Worm (Caenorhabditis elegans) whole organism, L4 larva: Measurements from ENCODE around the gene srh-74.

Experiments
- F26F4.8 ChIP-seq: fragments of 200-800 bp; sonication (Bioruptor generic); conservative IDR thresholded peaks from 2 replicates; pipeline ENCODE4 v1.3.6; 2022; ENCODE audit warnings: missing genetic modification characterization, missing compliant biosample characterization
- F44E2.7 ChIP-seq: fragments of 200-800 bp; sonication (Bioruptor generic); IDR thresholded peaks from 2 replicates; pipeline ENCODE4 v2.1.2; 2022; ENCODE audit warnings: missing genetic modification characterization, missing compliant biosample characterization
- F49E8.2 ChIP-seq: sonication (generic microtip); optimal IDR thresholded peaks from 2 replicates; lab custom pipeline; 2016; ENCODE audit warnings: missing compliant biosample characterization, mild to moderate bottlenecking, missing genetic modification characterization, borderline replicate concordance
- R02D3.7 ChIP-seq: fragments of 150-350 bp; sonication (generic microtip); optimal IDR thresholded peaks from 3 replicates; lab custom pipeline; 2014; ENCODE audit warnings: missing biosample characterization, missing genetic modification characterization
- T20F7.1 ChIP-seq: fragments of 200-800 bp; sonication (Bioruptor generic); optimal IDR thresholded peaks from 2 replicates; lab custom pipeline; 2018; ENCODE audit warnings: mild to moderate bottlenecking, missing genetic modification characterization, missing compliant biosample characterization
- T26A8.4 ChIP-seq: fragments of 200-800 bp; sonication (Bioruptor generic); IDR thresholded peaks from 2 replicates; pipeline ENCODE4 v1.3.6; 2022; ENCODE audit warnings: missing genetic modification characterization, missing compliant biosample characterization
- Y48G9A.11 ChIP-seq: fragments of 200-800 bp; sonication (Bioruptor generic); IDR thresholded peaks from 2 replicates; pipeline ENCODE4 v1.3.6; 2022; ENCODE audit warnings: missing genetic modification reagents, missing genetic modification characterization, missing compliant biosample characterization
- aha-1 ChIP-seq: fragments of 150-350 bp; peaks from one replicate; lab custom pipeline; 2014; ENCODE audit warnings: missing biosample characterization, missing genetic modification characterization
- attf-4 ChIP-seq: sonication (generic microtip); optimal IDR thresholded peaks from 3 replicates; lab custom pipeline; 2017; ENCODE audit warnings: missing biosample characterization, missing genetic modification characterization
- ceh-20 ChIP-seq: fragments of 200-800 bp; sonication (Bioruptor generic); IDR thresholded peaks from 2 replicates; pipeline ENCODE4 v1.3.6; 2022; ENCODE audit warnings: missing genetic modification reagents, missing genetic modification characterization, missing compliant biosample characterization
- ceh-32 ChIP-seq: sonication (generic microtip); optimal IDR thresholded peaks from 2 replicates; lab custom pipeline; 2016; ENCODE audit warnings: mild to moderate bottlenecking, missing genetic modification characterization, missing compliant biosample characterization; ENCODE audit not compliant: poor library complexity
- ces-1 ChIP-seq: fragments of 150-350 bp; sonication (generic microtip); optimal IDR thresholded peaks from 4 replicates; lab custom pipeline; 2014; ENCODE audit warnings: missing biosample characterization, missing genetic modification reagents, missing genetic modification characterization
- ctbp-1 ChIP-seq: fragments of 200-800 bp; sonication (Bioruptor generic); IDR thresholded peaks from 2 replicates; pipeline ENCODE4 v1.3.6; 2022; ENCODE audit warnings: missing genetic modification reagents, missing genetic modification characterization, missing compliant biosample characterization
- daf-16 ChIP-seq, 3 experiments: sonication (generic microtip); optimal IDR thresholded peaks; 2 replicates each; lab custom pipeline; 2016 to 2017; ENCODE audit warnings: missing genetic modification characterization in 3 of 3, missing genetic modification reagents in 3 of 3, mild to moderate bottlenecking in 2 of 3, missing compliant biosample characterization in 2 of 3, missing biosample characterization in 1 of 3, moderate library complexity in 1 of 3
- dmd-6 ChIP-seq: fragments of 200-800 bp; sonication (Bioruptor generic); IDR thresholded peaks from 2 replicates; pipeline ENCODE4 v1.3.6; 2022; ENCODE audit warnings: missing genetic modification reagents, missing genetic modification characterization, missing compliant biosample characterization
- dpl-1 ChIP-seq: fragments of 150-350 bp; optimal IDR thresholded peaks from 2 replicates; lab custom pipeline; 2014; ENCODE audit warnings: missing biosample characterization, missing genetic modification reagents, missing genetic modification characterization
- duxl-1 ChIP-seq: sonication (generic microtip); optimal IDR thresholded peaks from 2 replicates; lab custom pipeline; 2016; ENCODE audit warnings: mild to moderate bottlenecking, missing genetic modification characterization, moderate library complexity, missing compliant biosample characterization; ENCODE audit not compliant: poor library complexity
- dve-1 ChIP-seq: sonication (generic microtip); optimal IDR thresholded peaks from 2 replicates; lab custom pipeline; 2017; ENCODE audit warnings: antibody characterized with exemption, mild to moderate bottlenecking, missing genetic modification characterization, missing compliant biosample characterization; ENCODE audit not compliant: insufficient read depth
- egl-27 ChIP-seq: sonication (generic microtip); optimal IDR thresholded peaks from 3 replicates; lab custom pipeline; 2017; ENCODE audit warnings: missing biosample characterization, missing genetic modification reagents, missing genetic modification characterization
- gei-8 ChIP-seq: fragments of 200-800 bp; sonication (Bioruptor generic); optimal IDR thresholded peaks from 2 replicates; lab custom pipeline; 2018; ENCODE audit warnings: mild to moderate bottlenecking, missing genetic modification characterization, missing compliant biosample characterization
- hlh-11 ChIP-seq: fragments of 200-800 bp; sonication (Bioruptor generic); optimal IDR thresholded peaks from 2 replicates; lab custom pipeline; 2018; ENCODE audit warnings: mild to moderate bottlenecking, missing genetic modification characterization, missing compliant biosample characterization
- hlh-30 ChIP-seq: sonication (generic microtip); optimal IDR thresholded peaks from 2 replicates; lab custom pipeline; 2017; ENCODE audit warnings: antibody characterized with exemption, mild to moderate bottlenecking, missing genetic modification characterization, missing compliant biosample characterization; ENCODE audit not compliant: insufficient read depth
- lin-1 ChIP-seq: fragments of 200-800 bp; sonication (Bioruptor generic); IDR thresholded peaks from 2 replicates; pipeline ENCODE4 v1.3.6; 2022; ENCODE audit warnings: missing genetic modification reagents, missing genetic modification characterization, missing compliant biosample characterization
- lin-15B ChIP-seq: fragments of 150-350 bp; sonication (generic microtip); optimal IDR thresholded peaks from 3 replicates; lab custom pipeline; 2014; ENCODE audit warnings: missing biosample characterization, missing genetic modification characterization
- lin-29 ChIP-seq: fragments of 200-800 bp; sonication (Bioruptor generic); IDR thresholded peaks from 2 replicates; pipeline ENCODE4 v1.3.6; 2022; ENCODE audit warnings: missing genetic modification reagents, missing genetic modification characterization, missing compliant biosample characterization
- lin-38 ChIP-seq: fragments of 200-800 bp; sonication (Bioruptor generic); IDR thresholded peaks from 2 replicates; pipeline ENCODE4 v1.3.6; 2022; ENCODE audit warnings: missing genetic modification reagents, missing genetic modification characterization, missing compliant biosample characterization
- lsy-2 ChIP-seq, 2 experiments: fragments of 150-350 bp in 1 of 2; sonication (generic microtip) in 1 of 2; optimal IDR thresholded peaks; 2 replicates each; lab custom pipeline; 2014 to 2017; ENCODE audit warnings: missing biosample characterization in 2 of 2, missing genetic modification characterization in 2 of 2
- madf-9 ChIP-seq: fragments of 200-800 bp; sonication (Bioruptor generic); conservative IDR thresholded peaks from 2 replicates; pipeline ENCODE4 v1.3.6; 2022; ENCODE audit warnings: missing genetic modification reagents, missing genetic modification characterization, missing compliant biosample characterization
- mdl-1 ChIP-seq, 2 experiments: fragments of 150-350 bp in 1 of 2; sonication (generic microtip) in 1 of 2; optimal IDR thresholded peaks; 2 replicates each; lab custom pipeline; 2014 to 2017; ENCODE audit warnings: missing biosample characterization in 2 of 2, missing genetic modification characterization in 2 of 2
- mep-1 ChIP-seq: fragments of 150-350 bp; sonication (generic microtip); optimal IDR thresholded peaks from 3 replicates; lab custom pipeline; 2014; ENCODE audit warnings: missing biosample characterization, missing genetic modification characterization
- nhr-28 ChIP-seq: fragments of 150-350 bp; optimal IDR thresholded peaks from 2 replicates; lab custom pipeline; 2014; ENCODE audit warnings: missing biosample characterization, missing genetic modification characterization
- nhr-76 ChIP-seq: fragments of 150-350 bp; optimal IDR thresholded peaks from 2 replicates; lab custom pipeline; 2014; ENCODE audit warnings: missing biosample characterization, missing genetic modification characterization
- nhr-77 ChIP-seq: fragments of 150-350 bp; optimal IDR thresholded peaks from 2 replicates; lab custom pipeline; 2014; ENCODE audit warnings: missing biosample characterization, missing genetic modification characterization
- php-3 ChIP-seq: fragments of 200-800 bp; sonication (Bioruptor generic); IDR thresholded peaks from 2 replicates; pipeline ENCODE4 v1.3.6; 2022; ENCODE audit warnings: missing genetic modification reagents, missing genetic modification characterization, missing compliant biosample characterization
- pqm-1 ChIP-seq: sonication (generic microtip); optimal IDR thresholded peaks from 2 replicates; lab custom pipeline; 2017; ENCODE audit warnings: missing biosample characterization, missing genetic modification characterization
- saeg-2 ChIP-seq: fragments of 200-800 bp; sonication (Bioruptor generic); IDR thresholded peaks from 2 replicates; pipeline ENCODE4 v1.3.6; 2022; ENCODE audit warnings: missing genetic modification reagents, missing genetic modification characterization, missing compliant biosample characterization
- snpc-4 ChIP-seq: fragments of 150-350 bp; optimal IDR thresholded peaks from 2 replicates; lab custom pipeline; 2014; ENCODE audit warnings: missing biosample characterization, missing genetic modification characterization
- tra-1 ChIP-seq: fragments of 200-800 bp; sonication (Bioruptor generic); IDR thresholded peaks from 2 replicates; pipeline ENCODE4 v1.3.6; 2022; ENCODE audit warnings: missing genetic modification reagents, missing genetic modification characterization, missing compliant biosample characterization
- unc-39 ChIP-seq: sonication (generic microtip); optimal IDR thresholded peaks from 2 replicates; lab custom pipeline; 2017; ENCODE audit warnings: missing biosample characterization, missing genetic modification characterization
- unc-62 ChIP-seq, 3 experiments: fragments of 150-350 bp in 1 of 3; sonication (generic microtip); optimal IDR thresholded peaks in 2 of 3; peaks in 1 of 3; 1 replicate in 1 of 3; 2 replicates in 2 of 3; lab custom pipeline; 2014 to 2017; ENCODE audit warnings: missing biosample characterization in 3 of 3, missing genetic modification characterization in 3 of 3, missing genetic modification reagents in 3 of 3, missing genotype in 1 of 3
- zfp-2 ChIP-seq: sonication (generic microtip); optimal IDR thresholded peaks from 2 replicates; lab custom pipeline; 2016; ENCODE audit warnings: mild to moderate bottlenecking, missing genetic modification characterization, missing compliant biosample characterization
- zfp-3 ChIP-seq: fragments of 200-800 bp; sonication (Bioruptor generic); conservative IDR thresholded peaks from 2 replicates; pipeline ENCODE4 v1.3.6; 2022; ENCODE audit warnings: missing genetic modification reagents, missing genetic modification characterization, missing compliant biosample characterization
- zip-11 ChIP-seq: fragments of 200-800 bp; sonication (Bioruptor generic); IDR thresholded peaks from 2 replicates; pipeline ENCODE4 v1.3.6; 2022; ENCODE audit warnings: missing genetic modification characterization, missing compliant biosample characterization

The srh-74 gene

DNA sequence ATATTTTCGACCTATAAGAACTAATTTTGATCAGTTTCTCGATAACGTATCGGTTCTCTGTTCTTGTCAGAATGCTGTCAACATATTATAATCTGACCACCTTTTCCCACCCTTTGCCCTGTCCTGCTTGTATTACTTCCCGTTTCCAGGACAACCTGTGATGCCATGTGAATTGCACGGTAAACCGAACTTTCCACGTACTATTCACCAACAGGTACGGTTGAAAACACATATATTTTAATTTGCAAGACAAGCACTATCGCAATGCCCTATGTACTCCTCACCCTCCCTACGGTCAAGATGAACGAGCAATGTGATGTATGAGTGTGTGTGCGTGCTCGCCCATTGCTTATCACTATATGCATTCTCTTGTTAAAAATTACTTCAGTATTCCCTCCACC is 39.5 kb downstream of the srh-74 start (continued):
- TF ChIP-seq lin-29 (no peak), saeg-2 (GFP tag; lab: Robert Waterston, UW) (no peak), ceh-32 (tag; lab: Kevin White, UChicago) (no peak), aha-1 (tag; lab: Kevin White, UChicago) (peak; percentile 58), zfp-2 (no peak), nhr-77 (tag; lab: Kevin White, UChicago) (peak; percentile 15), gei-8 (GFP tag; lab: Kevin White, UChicago) (no peak), egl-27 (tag; lab: Kevin White, UChicago) (no peak)

DNA sequence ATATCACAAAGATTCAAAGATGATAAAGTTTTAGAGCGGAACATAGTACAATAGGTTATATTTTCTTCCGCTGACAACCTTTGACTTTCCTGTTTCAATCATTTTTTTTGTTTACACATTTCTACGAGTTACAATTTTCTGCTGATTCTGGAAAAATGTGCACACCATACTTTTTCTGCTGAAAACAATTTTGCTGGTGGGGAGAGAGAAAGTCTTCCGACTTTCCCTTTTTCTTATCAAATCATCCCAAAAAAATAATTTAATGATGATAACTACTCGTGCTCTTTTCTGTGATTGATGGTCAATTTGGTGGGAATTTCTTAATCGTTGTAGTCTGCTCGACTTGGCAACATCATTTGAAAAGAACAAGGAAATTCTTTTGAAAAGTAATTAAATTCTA is 40.9 kb downstream of the srh-74 start:
- TF ChIP-seq pqm-1 (tag; lab: Kevin White, UChicago) (peak; percentile 27), T26A8.4 (no peak), madf-9 (GFP tag; lab: Robert Waterston, UW) (no peak), dve-1 (peak; percentile 38), zfp-3 (no peak), nhr-28 (peak; percentile 63), Y48G9A.11 (GFP tag; lab: Robert Waterston, UW) (no peak), php-3 (GFP tag; lab: Robert Waterston, UW) (0 out of 2 replicates have a peak, but pooled peaks have one; percentile 53), hlh-11 (peak; percentile 65), tra-1 (GFP tag; lab: Robert Waterston, UW) (0 out of 2 replicates have a peak, but pooled peaks have one; percentile 19), lin-1 (0 out of 2 replicates have a peak, but pooled peaks have one; percentile 26), dmd-6 (GFP tag; lab: Robert Waterston, UW) (peak; percentile 88), daf-16 (GFP tag; optimal IDR thresholded peaks at IDR 0.05; lab: Kevin White, UChicago) (no peak), daf-16 (tag; optimal IDR thresholded peaks at IDR 0.05; lab: Kevin White, UChicago) (peak; percentile 63), nhr-77 (tag; lab: Kevin White, UChicago) (peak; percentile 62)

DNA sequence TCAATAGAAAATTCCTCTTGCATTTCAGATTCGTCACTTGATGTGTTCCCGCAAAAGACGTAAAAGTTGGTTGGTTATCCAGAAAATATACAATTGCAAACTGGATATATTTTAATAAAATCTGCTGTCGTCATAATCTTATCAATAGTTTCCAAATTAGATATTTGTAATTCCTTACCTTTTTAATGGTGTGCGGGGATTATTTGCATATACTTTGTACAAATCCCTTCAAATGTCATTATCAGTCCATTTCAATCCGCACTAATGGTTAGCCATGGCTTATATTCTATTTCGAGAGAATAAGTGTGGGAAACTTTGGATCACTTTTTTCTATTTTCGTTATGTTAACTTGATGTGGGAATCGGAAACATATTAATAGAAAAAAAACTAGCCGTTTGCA is 44.5 kb downstream of the srh-74 start:
- TF ChIP-seq dmd-6 (GFP tag; lab: Robert Waterston, UW) (no peak), lin-1 (no peak), egl-27 (tag; lab: Kevin White, UChicago) (no peak), unc-39 (tag; lab: Kevin White, UChicago) (no peak), unc-62 (GFP tag; optimal IDR thresholded peaks at IDR 0.05 in 1 of 2; lab: Kevin White, UChicago) (no peak), unc-62 (tag; optimal IDR thresholded peaks at IDR 0.05; lab: Kevin White, UChicago) (no peak), lsy-2 (tag; optimal IDR thresholded peaks at IDR 0.05; lab: Kevin White, UChicago) (no peak), hlh-30 (tag; lab: Kevin White, UChicago) (no peak), dve-1 (no peak), F49E8.2 (no peak)

DNA sequence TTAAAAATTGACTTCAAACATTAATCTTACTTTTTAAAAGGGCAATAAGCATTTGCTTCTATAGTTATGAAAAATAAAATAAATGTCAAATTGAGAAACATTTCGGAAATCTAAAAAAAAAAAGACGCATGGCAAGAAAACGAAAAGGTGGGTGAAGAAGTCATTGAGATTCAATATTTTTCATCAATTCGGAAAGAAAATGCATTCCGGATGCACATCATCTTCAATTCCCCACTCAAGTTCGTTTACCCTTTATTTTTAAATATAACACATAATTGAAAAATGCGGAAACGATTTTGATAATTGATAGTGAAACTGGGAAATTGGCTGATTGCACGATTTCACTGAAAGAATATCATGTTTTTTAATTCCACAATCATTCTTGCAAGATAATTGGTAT is 46.1 kb downstream of the srh-74 start, which contains the start of gene F53B7.4:
Gene F53B7.4 (minus strand): TSS at position 101 of the 400 bp plus-strand sequence.
- TF ChIP-seq T20F7.1 (GFP tag; lab: Kevin White, UChicago): no peak

DNA sequence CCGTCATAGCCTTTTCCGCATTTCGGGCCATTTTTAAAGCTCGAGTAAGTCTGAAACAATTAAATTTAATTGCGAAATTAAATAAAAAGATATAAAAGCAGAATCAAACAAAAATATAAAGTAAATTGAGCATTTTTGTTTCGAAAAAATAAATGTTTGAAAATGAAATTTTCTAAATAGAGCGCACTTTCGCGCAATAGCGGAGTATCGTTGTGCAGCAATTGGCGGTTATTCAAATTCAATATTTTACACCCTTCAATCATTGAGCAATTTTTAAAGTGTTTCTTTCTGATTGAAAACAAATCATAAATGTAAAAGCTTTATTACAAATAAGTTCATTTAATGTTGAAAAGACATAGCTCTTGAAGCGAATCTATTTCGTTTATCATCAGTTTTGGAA is 47.9 kb downstream of the srh-74 start, which contains the start of gene isy-1:
Gene isy-1 (minus strand): TSS at position 50 of the 400 bp plus-strand sequence.
- no peak for TF ChIP-seq zip-11 (GFP tag; lab: Robert Waterston, UW)
- TF ChIP-seq nhr-28: peak; percentile 53
- no peak for TF ChIP-seq mdl-1 (tag; optimal IDR thresholded peaks at IDR 0.05; lab: Kevin White, UChicago)
- no peak for TF ChIP-seq nhr-76
- TF ChIP-seq Y48G9A.11 (GFP tag; lab: Robert Waterston, UW): peak; percentile 86
- no peak for TF ChIP-seq attf-4 (tag; lab: Kevin White, UChicago)
- no peak for TF ChIP-seq ctbp-1 (GFP tag; lab: Robert Waterston, UW)
- no peak for TF ChIP-seq mep-1 (tag; lab: Kevin White, UChicago)
- TF ChIP-seq F44E2.7 (GFP tag; lab: Robert Waterston, UW): no peak
- TF ChIP-seq T20F7.1 (GFP tag; lab: Kevin White, UChicago): peak; percentile 96
- peak; percentile 89 for TF ChIP-seq lin-38 (GFP tag; lab: Robert Waterston, UW)
- no peak for TF ChIP-seq R02D3.7 (tag; lab: Kevin White, UChicago)
- TF ChIP-seq ceh-20 (GFP tag; lab: Robert Waterston, UW): no peak
- peak; percentile 94 for TF ChIP-seq dpl-1 (GFP tag; lab: Kevin White, UChicago)
- no peak for TF ChIP-seq daf-16 (GFP tag; optimal IDR thresholded peaks at IDR 0.05; lab: Kevin White, UChicago)
- peak; percentile 19 for TF ChIP-seq daf-16 (tag; optimal IDR thresholded peaks at IDR 0.05; lab: Kevin White, UChicago)
- TF ChIP-seq ces-1 (GFP tag; lab: Kevin White, UChicago): peak; percentile 32
- no peak for TF ChIP-seq snpc-4 (tag; lab: Kevin White, UChicago)
- no peak for TF ChIP-seq duxl-1
- TF ChIP-seq F26F4.8 (GFP tag; lab: Robert Waterston, UW): no peak
- TF ChIP-seq lin-15B: peak; percentile 34
